Worm (Caenorhabditis elegans) whole organism, L1 larva: Measurements from ENCODE around the gene srab-17.

Experiments
- ama-1 ChIP-seq: fragments of 150-350 bp; optimal IDR thresholded peaks from 2 replicates; lab custom pipeline; 2014
- ces-1 ChIP-seq: fragments of 150-350 bp; optimal IDR thresholded peaks from 2 replicates; lab custom pipeline; 2014; ENCODE audit warnings: missing biosample characterization, missing genetic modification reagents, missing genetic modification characterization
- efl-3 ChIP-seq: fragments of 200-800 bp; sonication (Bioruptor generic); optimal IDR thresholded peaks from 2 replicates; lab custom pipeline; 2018; ENCODE audit warnings: mild to moderate bottlenecking, missing genetic modification characterization, missing compliant biosample characterization
- elt-2 ChIP-seq: sonication (generic microtip); optimal IDR thresholded peaks from 2 replicates; lab custom pipeline; 2016; ENCODE audit warnings: missing genetic modification characterization, mild to moderate bottlenecking, inconsistent platforms, missing compliant biosample characterization, missing genetic modification reagents
- fkh-10 ChIP-seq: sonication (generic microtip); optimal IDR thresholded peaks from 2 replicates; lab custom pipeline; 2017; ENCODE audit warnings: missing biosample characterization, missing genetic modification reagents, missing genetic modification characterization
- fkh-4 ChIP-seq: sonication (generic microtip); optimal IDR thresholded peaks from 2 replicates; lab custom pipeline; 2016; ENCODE audit warnings: missing compliant biosample characterization, missing genetic modification characterization, borderline replicate concordance
- lsy-2 ChIP-seq, 2 experiments: fragments of 150-350 bp; optimal IDR thresholded peaks; 2 replicates each; lab custom pipeline; 2014; ENCODE audit warnings: missing biosample characterization in 2 of 2, missing genetic modification characterization in 2 of 2
- nhr-12 ChIP-seq: sonication (generic microtip); optimal IDR thresholded peaks from 2 replicates; lab custom pipeline; 2017; ENCODE audit warnings: missing biosample characterization, missing genetic modification characterization
- nhr-20 ChIP-seq: sonication (generic microtip); optimal IDR thresholded peaks from 2 replicates; lab custom pipeline; 2016; ENCODE audit warnings: mild to moderate bottlenecking, missing genetic modification characterization, missing compliant biosample characterization
- nhr-28 ChIP-seq: fragments of 150-350 bp; optimal IDR thresholded peaks from 2 replicates; lab custom pipeline; 2014; ENCODE audit warnings: missing biosample characterization, missing genetic modification characterization
- skn-1 ChIP-seq: fragments of 150-350 bp; optimal IDR thresholded peaks from 2 replicates; lab custom pipeline; 2014; ENCODE audit warnings: missing biosample characterization, missing genetic modification characterization
- sox-4 ChIP-seq: sonication (generic microtip); optimal IDR thresholded peaks from 2 replicates; lab custom pipeline; 2016; ENCODE audit warnings: missing genetic modification characterization, missing compliant biosample characterization
- tlp-1 ChIP-seq: fragments of 150-350 bp; optimal IDR thresholded peaks from 2 replicates; lab custom pipeline; 2014; ENCODE audit warnings: missing biosample characterization, missing genetic modification characterization
- unc-30 ChIP-seq: sonication (generic microtip); optimal IDR thresholded peaks from 2 replicates; lab custom pipeline; 2017; ENCODE audit warnings: missing biosample characterization, missing genetic modification characterization
- vab-15 ChIP-seq: sonication (generic microtip); optimal IDR thresholded peaks from 2 replicates; lab custom pipeline; 2017; ENCODE audit warnings: missing genotype, mild to moderate bottlenecking, missing genetic modification characterization, missing compliant biosample characterization

srab-17 gene

DNA sequence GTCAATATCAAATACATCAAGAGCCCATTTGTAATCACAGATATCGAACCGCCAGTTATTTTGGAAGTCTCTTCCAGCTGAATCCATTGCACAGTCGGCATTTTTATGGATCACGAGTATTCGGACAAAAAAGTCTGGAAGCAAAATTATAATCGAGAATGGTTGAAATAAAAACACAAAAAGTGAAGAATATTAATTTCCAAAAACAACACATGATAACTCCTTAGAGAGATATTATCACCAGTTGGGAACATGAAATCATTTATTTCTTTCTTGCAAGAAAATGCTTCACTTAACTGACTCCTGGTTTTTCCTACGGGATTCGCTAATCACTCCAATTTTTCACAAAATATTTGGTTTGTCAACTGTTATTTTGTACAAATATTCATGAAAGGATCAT, 44.1 kb downstream of the srab-17 start, which contains the start of gene str-2:
Gene str-2, minus strand, starts transcription at position 101 of the 400 bp plus-strand sequence.
- TF ChIP-seq tlp-1 (no peak), unc-30 (tag; lab: Kevin White, UChicago) (no peak), lsy-2 (tag; optimal IDR thresholded peaks at IDR 0.05; lab: Kevin White, UChicago) (no peak), fkh-10 (GFP tag; lab: Kevin White, UChicago) (no peak), skn-1 (tag; lab: Kevin White, UChicago) (no peak), vab-15 (tag; lab: Kevin White, UChicago) (no peak), nhr-20 (tag; lab: Kevin White, UChicago) (no peak), ces-1 (GFP tag; lab: Kevin White, UChicago) (no peak), efl-3 (GFP tag; lab: Kevin White, UChicago) (no peak), nhr-12 (tag; lab: Kevin White, UChicago) (no peak), sox-4 (no peak), nhr-28 (tag; lab: Kevin White, UChicago) (no peak), elt-2 (tag; lab: Kevin White, UChicago) (no peak)

DNA sequence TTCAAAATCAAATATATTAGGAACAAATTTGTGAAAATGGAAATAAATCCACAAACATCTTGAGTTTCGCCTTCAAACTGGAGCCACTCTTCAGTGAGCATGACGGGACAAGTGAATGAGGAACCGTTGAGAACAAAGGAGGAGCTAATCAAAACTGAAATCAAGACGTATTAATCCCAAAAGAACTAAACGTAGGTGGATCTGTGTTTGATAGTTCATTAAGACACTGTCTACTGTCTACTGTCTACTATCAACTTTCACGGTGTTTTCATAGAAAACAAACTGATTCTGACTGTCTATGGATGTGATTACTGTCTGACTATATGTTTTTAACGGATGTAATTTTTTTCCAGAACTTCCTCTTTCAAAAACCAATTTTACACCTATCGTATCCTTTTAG, 46.5 kb downstream of the srab-17 start, which contains the start of gene str-193:
Gene str-193, minus strand, starts transcription at position 101 of the 400 bp plus-strand sequence.
- TF ChIP-seq fkh-4 (tag; lab: Kevin White, UChicago) (no peak), ama-1 (lab: Kevin White, UChicago) (no peak)
